Worm (Caenorhabditis elegans) whole organism, early embryonic: ENCODE measurements around the gene C06A12.8.

ENCODE experiments used
- B0310.2 ChIP-seq: sonication (generic microtip); optimal IDR thresholded peaks from 2 replicates; lab custom pipeline; 2016; ENCODE audit warnings: mild to moderate bottlenecking, missing genetic modification characterization, missing compliant biosample characterization
- F13C5.2 ChIP-seq: sonication (generic microtip); optimal IDR thresholded peaks from 2 replicates; lab custom pipeline; 2017; ENCODE audit warnings: mild to moderate bottlenecking, missing genetic modification characterization, inconsistent platforms, missing compliant biosample characterization
- aly-1 ChIP-seq: sonication (generic microtip); optimal IDR thresholded peaks from 2 replicates; lab custom pipeline; 2016; ENCODE audit warnings: missing genetic modification characterization, missing compliant biosample characterization
- ama-1 ChIP-seq: fragments of 150-350 bp; optimal IDR thresholded peaks from 2 replicates; lab custom pipeline; 2014
- ceh-13 ChIP-seq: fragments of 200-800 bp; sonication (Bioruptor generic); optimal IDR thresholded peaks from 2 replicates; lab custom pipeline; 2018; ENCODE audit warnings: mild to moderate bottlenecking, missing genetic modification characterization, missing compliant biosample characterization
- ceh-36 ChIP-seq: sonication (generic microtip); optimal IDR thresholded peaks from 2 replicates; lab custom pipeline; 2016; ENCODE audit warnings: missing genetic modification characterization, inconsistent platforms, missing compliant biosample characterization
- ets-7 ChIP-seq: sonication (generic microtip); optimal IDR thresholded peaks from 2 replicates; lab custom pipeline; 2016; ENCODE audit warnings: missing genotype, missing genetic modification characterization, missing compliant biosample characterization
- flt-1 ChIP-seq: fragments of 200-800 bp; sonication (Bioruptor generic); IDR thresholded peaks from 2 replicates; pipeline ENCODE4 v1.3.6; 2022; ENCODE audit warnings: missing genetic modification characterization, missing compliant biosample characterization
- hmbx-1 ChIP-seq: sonication (generic microtip); optimal IDR thresholded peaks from 2 replicates; lab custom pipeline; 2016; ENCODE audit warnings: mild to moderate bottlenecking, missing genetic modification characterization, missing compliant biosample characterization
- hmg-4 ChIP-seq: fragments of 200-800 bp; sonication (Bioruptor generic); optimal IDR thresholded peaks from 2 replicates; lab custom pipeline; 2018; ENCODE audit warnings: mild to moderate bottlenecking, missing genetic modification characterization, missing compliant biosample characterization
- hnd-1 ChIP-seq: sonication (generic microtip); optimal IDR thresholded peaks from 2 replicates; lab custom pipeline; 2016; ENCODE audit warnings: missing genetic modification characterization, missing compliant biosample characterization
- pes-1 ChIP-seq: fragments of 200-800 bp; sonication (Bioruptor generic); IDR thresholded peaks from 2 replicates; pipeline ENCODE4 v1.3.6; 2022; ENCODE audit warnings: missing genetic modification reagents, missing genetic modification characterization, missing compliant biosample characterization
- scrt-1 ChIP-seq: fragments of 200-800 bp; sonication (Bioruptor generic); IDR thresholded peaks from 2 replicates; pipeline ENCODE4 v1.3.6; 2022; ENCODE audit warnings: missing genetic modification characterization, missing compliant biosample characterization
- sea-1 ChIP-seq: fragments of 200-800 bp; sonication (Bioruptor generic); conservative IDR thresholded peaks from 2 replicates; pipeline ENCODE4 v1.3.6; 2022; ENCODE audit warnings: missing genetic modification characterization, missing compliant biosample characterization
- tbx-11 ChIP-seq: fragments of 200-800 bp; sonication (Bioruptor generic); IDR thresholded peaks from 2 replicates; pipeline ENCODE4 v1.3.6; 2022; ENCODE audit warnings: missing genetic modification characterization, missing compliant biosample characterization
- tbx-37 ChIP-seq: fragments of 200-800 bp; sonication (Bioruptor generic); conservative IDR thresholded peaks from 2 replicates; pipeline ENCODE4 v1.3.6; 2022; ENCODE audit warnings: missing genetic modification reagents, missing genetic modification characterization, missing compliant biosample characterization
- tra-4 ChIP-seq: sonication (generic microtip); optimal IDR thresholded peaks from 2 replicates; lab custom pipeline; 2017; ENCODE audit warnings: missing genetic modification characterization, missing compliant biosample characterization

Gene C06A12.8

DNA sequence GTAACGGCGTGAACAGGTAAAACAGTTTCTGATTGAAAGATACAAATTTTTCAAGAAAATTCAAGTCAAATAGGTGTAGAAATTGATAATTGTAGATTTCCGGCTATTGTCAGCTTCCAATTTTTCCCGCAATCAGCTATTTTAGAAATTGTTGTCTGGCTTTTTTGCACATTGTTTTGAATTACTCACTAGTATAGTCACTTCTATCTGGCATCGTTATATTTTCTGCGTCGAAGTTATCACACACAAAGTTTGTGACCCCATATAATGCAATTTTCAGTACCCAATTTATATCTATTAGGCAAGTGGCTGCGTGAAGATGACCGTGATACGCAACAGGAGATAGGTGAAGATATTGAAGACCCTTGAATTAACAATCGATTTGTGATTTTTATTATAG, 1.9 kb upstream of the C06A12.8 start:
- TF ChIP-seq hmg-4 (GFP tag; lab: Kevin White, UChicago) (no peak), aly-1 (tag; lab: Kevin White, UChicago) (no peak), tbx-11 (GFP tag; lab: Robert Waterston, UW) (no peak), hnd-1 (tag; lab: Kevin White, UChicago) (no peak), F13C5.2 (no peak), B0310.2 (no peak), tra-4 (tag; lab: Kevin White, UChicago) (no peak), scrt-1 (GFP tag; lab: Robert Waterston, UW) (no peak), flt-1 (GFP tag; lab: Robert Waterston, UW) (no peak), ceh-13 (no peak), pes-1 (no peak), ceh-36 (tag; lab: Kevin White, UChicago) (no peak), ets-7 (tag; lab: Kevin White, UChicago) (no peak), tbx-37 (GFP tag; lab: Robert Waterston, UW) (no peak), hmbx-1 (tag; lab: Kevin White, UChicago) (no peak), sea-1 (no peak), ama-1 (lab: Kevin White, UChicago) (no peak)

DNA sequence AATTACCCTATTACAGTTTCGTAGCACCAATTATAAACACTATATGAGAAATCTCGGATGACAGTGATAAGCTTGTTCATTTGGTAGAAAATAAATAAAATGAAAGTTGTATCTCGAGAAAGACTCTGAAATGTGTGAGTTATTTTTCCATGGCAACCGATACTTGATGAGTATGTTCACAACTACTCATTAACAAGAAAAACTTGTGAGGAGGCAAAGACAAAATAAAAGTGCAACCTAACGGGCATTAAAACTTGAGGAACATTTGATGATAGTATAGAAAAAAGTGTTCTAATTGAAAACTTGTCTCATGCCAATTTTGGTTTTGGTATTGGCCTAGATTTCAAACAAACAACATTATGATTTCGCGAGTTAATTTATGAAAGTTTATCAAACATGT, 586 bp upstream of the C06A12.8 start, which contains the start of gene gcy-27:
TSS of gene gcy-27 (minus strand) at position 101 of the 400 bp plus-strand sequence.
- TF ChIP-seq hmbx-1 (tag; lab: Kevin White, UChicago) (no peak), ceh-36 (tag; lab: Kevin White, UChicago) (no peak), hnd-1 (tag; lab: Kevin White, UChicago) (no peak), F13C5.2 (no peak), tra-4 (tag; lab: Kevin White, UChicago) (no peak), aly-1 (tag; lab: Kevin White, UChicago) (no peak), scrt-1 (GFP tag; lab: Robert Waterston, UW) (no peak), flt-1 (GFP tag; lab: Robert Waterston, UW) (no peak), ets-7 (tag; lab: Kevin White, UChicago) (no peak), hmg-4 (GFP tag; lab: Kevin White, UChicago) (no peak), ceh-13 (no peak), tbx-11 (GFP tag; lab: Robert Waterston, UW) (no peak), B0310.2 (no peak), sea-1 (no peak), ama-1 (lab: Kevin White, UChicago) (no peak), tbx-37 (GFP tag; lab: Robert Waterston, UW) (no peak)

DNA sequence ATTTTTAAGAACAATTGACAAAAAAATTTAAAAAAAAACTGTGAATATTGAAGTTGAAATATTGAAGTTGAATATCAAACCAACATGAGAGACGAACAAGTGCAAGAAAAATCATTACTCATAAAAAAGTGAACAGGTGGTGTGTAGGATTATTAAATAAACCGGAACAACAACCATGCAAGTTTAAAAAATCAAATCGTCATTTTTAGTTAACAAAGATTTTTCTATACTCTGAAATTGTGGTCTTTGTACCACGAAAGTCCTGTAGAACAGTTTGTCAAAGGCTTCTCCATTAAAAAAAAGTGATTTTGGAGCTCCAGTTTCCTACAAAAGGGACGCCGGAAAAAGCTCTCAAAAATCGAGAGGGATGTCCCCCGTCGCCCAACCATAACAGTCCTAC, 2.9 kb downstream of the C06A12.8 start, which contains the start of gene C06A12.19:
TSS of gene C06A12.19 (minus strand) at position 101 of the 400 bp plus-strand sequence.
- no peak for TF ChIP-seq ceh-36 (tag; lab: Kevin White, UChicago)
- TF ChIP-seq ets-7 (tag; lab: Kevin White, UChicago): no peak
- no peak for TF ChIP-seq aly-1 (tag; lab: Kevin White, UChicago)
- no peak for TF ChIP-seq F13C5.2
- TF ChIP-seq pes-1: no peak
- TF ChIP-seq sea-1: no peak
- TF ChIP-seq ama-1 (lab: Kevin White, UChicago): no peak
- TF ChIP-seq hmg-4 (GFP tag; lab: Kevin White, UChicago): no peak
- no peak for TF ChIP-seq B0310.2
- no peak for TF ChIP-seq tbx-11 (GFP tag; lab: Robert Waterston, UW)
- no peak for TF ChIP-seq tra-4 (tag; lab: Kevin White, UChicago)
- TF ChIP-seq scrt-1 (GFP tag; lab: Robert Waterston, UW): no peak
- no peak for TF ChIP-seq ceh-13
- TF ChIP-seq tbx-37 (GFP tag; lab: Robert Waterston, UW): no peak
- TF ChIP-seq flt-1 (GFP tag; lab: Robert Waterston, UW): no peak
- no peak for TF ChIP-seq hnd-1 (tag; lab: Kevin White, UChicago)
- no peak for TF ChIP-seq hmbx-1 (tag; lab: Kevin White, UChicago)

DNA sequence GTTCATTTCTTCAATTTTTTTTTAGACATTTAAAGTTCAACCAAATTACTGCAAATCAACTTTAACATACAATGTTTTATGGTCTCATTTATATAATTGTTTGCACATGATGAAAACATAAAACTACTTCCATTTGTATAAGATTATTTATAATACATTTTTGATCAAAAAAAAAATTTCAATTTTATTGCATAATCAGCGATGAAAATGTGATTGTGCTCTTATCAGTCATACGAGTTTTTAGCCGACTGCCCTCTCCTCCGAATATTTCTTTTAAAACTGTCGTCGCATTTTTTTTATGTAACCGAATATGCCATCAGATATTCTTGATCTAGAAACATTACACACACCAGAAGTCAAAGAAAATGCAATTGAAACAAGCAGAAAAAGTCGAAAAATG, 3.3 kb downstream of the C06A12.8 start, which contains the start of gene F08A7.1:
TSS of gene F08A7.1 (plus strand) at position 191 of the 400 bp plus-strand sequence.
- no peak for TF ChIP-seq sea-1
- no peak for TF ChIP-seq B0310.2
- no peak for TF ChIP-seq tbx-37 (GFP tag; lab: Robert Waterston, UW)
- no peak for TF ChIP-seq scrt-1 (GFP tag; lab: Robert Waterston, UW)
- no peak for TF ChIP-seq pes-1
- no peak for TF ChIP-seq ets-7 (tag; lab: Kevin White, UChicago)
- TF ChIP-seq F13C5.2: no peak
- no peak for TF ChIP-seq tra-4 (tag; lab: Kevin White, UChicago)
- TF ChIP-seq flt-1 (GFP tag; lab: Robert Waterston, UW): no peak
- TF ChIP-seq aly-1 (tag; lab: Kevin White, UChicago): no peak
- TF ChIP-seq ama-1 (lab: Kevin White, UChicago): no peak
- TF ChIP-seq ceh-13: no peak
- TF ChIP-seq hmg-4 (GFP tag; lab: Kevin White, UChicago): no peak
- TF ChIP-seq ceh-36 (tag; lab: Kevin White, UChicago): no peak

DNA sequence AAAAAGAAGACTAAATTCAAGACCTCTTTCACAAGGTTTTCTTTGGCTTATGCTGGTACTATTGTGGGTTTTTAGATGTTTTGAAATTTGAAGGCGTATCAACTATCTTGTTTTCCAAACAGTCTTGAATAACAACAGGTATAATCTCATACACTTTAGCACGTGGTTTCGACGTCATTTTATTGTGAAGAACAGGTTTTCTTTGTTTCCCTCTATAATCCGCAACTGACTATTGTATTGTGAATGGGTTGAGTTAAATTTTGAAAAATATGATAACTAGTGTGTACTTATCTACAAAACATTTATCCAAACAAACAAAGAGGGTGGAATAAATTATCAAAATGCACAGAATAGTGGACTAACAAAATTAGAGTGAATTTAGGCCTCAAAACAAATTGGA, 4.1 kb downstream of the C06A12.8 start:
- no peak for TF ChIP-seq ets-7 (tag; lab: Kevin White, UChicago)
- no peak for TF ChIP-seq tbx-11 (GFP tag; lab: Robert Waterston, UW)
- no peak for TF ChIP-seq flt-1 (GFP tag; lab: Robert Waterston, UW)
- no peak for TF ChIP-seq hmbx-1 (tag; lab: Kevin White, UChicago)
- TF ChIP-seq ceh-36 (tag; lab: Kevin White, UChicago): no peak
- no peak for TF ChIP-seq hnd-1 (tag; lab: Kevin White, UChicago)
- TF ChIP-seq F13C5.2: no peak
- TF ChIP-seq tbx-37 (GFP tag; lab: Robert Waterston, UW): no peak
- no peak for TF ChIP-seq ceh-13
- no peak for TF ChIP-seq sea-1
- no peak for TF ChIP-seq B0310.2
- no peak for TF ChIP-seq ama-1 (lab: Kevin White, UChicago)
- no peak for TF ChIP-seq pes-1
- TF ChIP-seq scrt-1 (GFP tag; lab: Robert Waterston, UW): no peak
- no peak for TF ChIP-seq aly-1 (tag; lab: Kevin White, UChicago)
- TF ChIP-seq hmg-4 (GFP tag; lab: Kevin White, UChicago): no peak

DNA sequence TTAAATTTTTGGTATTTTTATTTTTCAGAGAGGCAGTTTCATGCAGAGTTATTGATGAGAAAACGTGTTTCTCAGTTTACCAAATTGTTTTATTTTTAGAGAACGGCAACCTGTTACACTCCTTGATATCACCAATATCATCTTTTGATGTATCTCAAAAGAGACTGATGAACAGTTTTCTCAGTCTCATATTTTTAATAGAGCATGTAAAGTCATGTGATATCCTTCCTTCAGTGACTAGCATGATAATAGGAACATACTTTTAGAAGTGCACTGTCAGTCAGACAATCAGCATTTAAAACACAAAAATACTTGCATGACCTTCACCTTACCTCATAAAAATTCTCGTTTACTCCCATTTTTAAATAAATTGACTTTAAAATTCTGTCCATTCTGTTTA, 5.4 kb downstream of the C06A12.8 start, which contains the start of gene F11E6.11:
TSS of gene F11E6.11 (plus strand) at position 325 of the 400 bp plus-strand sequence.
- TF ChIP-seq hnd-1 (tag; lab: Kevin White, UChicago) (no peak), F13C5.2 (no peak), ets-7 (tag; lab: Kevin White, UChicago) (no peak), pes-1 (no peak), aly-1 (tag; lab: Kevin White, UChicago) (no peak), B0310.2 (no peak), tbx-37 (GFP tag; lab: Robert Waterston, UW) (no peak), ceh-36 (tag; lab: Kevin White, UChicago) (no peak), flt-1 (GFP tag; lab: Robert Waterston, UW) (no peak), scrt-1 (GFP tag; lab: Robert Waterston, UW) (no peak), ceh-13 (no peak), hmbx-1 (tag; lab: Kevin White, UChicago) (no peak), hmg-4 (GFP tag; lab: Kevin White, UChicago) (no peak)
